Worm (Caenorhabditis elegans): ENCODE results near the gene Y94H6A.7.

The Y94H6A.7 gene

DNA sequence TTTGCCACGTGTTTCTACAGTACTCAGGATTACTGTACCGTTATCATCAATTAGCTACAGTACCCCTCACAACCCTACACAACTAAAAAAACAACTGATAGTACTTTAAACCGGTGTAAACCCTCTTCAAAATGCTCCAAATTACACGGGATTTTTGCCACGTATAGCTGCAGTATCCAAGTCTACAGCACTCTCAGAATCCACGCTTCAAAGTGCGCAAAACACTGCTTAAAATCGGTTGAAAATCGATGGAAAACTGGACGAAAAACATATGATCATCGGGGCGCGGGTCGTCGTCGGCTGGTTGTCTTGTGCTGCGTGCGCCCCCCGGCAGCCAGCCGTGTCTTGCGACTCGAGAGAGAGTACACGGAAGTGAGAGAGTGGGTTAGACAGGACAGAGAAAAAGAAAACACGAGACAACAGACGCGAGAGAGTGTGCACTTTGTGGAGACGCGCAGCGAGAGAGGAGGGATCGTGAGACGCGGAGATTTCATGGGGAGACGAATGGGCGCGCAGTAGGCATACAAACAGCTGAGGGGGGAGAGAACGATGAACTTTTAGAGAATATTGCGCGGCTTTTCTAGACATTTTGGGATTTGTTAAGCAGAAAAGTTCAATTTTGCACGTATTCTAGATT lies 7.9 kb downstream of the Y94H6A.7 start (continued):
- peak; percentile 76 for TF ChIP-seq mcd-1 (GFP tag; IDR thresholded peaks at IDR 0.05)
- TF ChIP-seq akir-1 (GFP tag; optimal IDR thresholded peaks at IDR 0.05): peak; percentile 38
- no peak for TF ChIP-seq rpc-1 (optimal IDR thresholded peaks at IDR 0.05)
- TF ChIP-seq rpc-1 (tag; optimal IDR thresholded peaks at IDR 0.05): no peak
- TF ChIP-seq madf-8 (GFP tag; conservative IDR thresholded peaks at IDR 0.05): no peak
- no peak for TF ChIP-seq dpff-1 (tag; optimal IDR thresholded peaks at IDR 0.05)
- TF ChIP-seq B0035.1 (tag; optimal IDR thresholded peaks at IDR 0.05): no peak
- no peak for TF ChIP-seq F23B12.7 (tag; optimal IDR thresholded peaks at IDR 0.05; ENCODE audit: insufficient read depth)
- TF ChIP-seq F33H1.4 (GFP tag; IDR thresholded peaks at IDR 0.05): no peak
- TF ChIP-seq nfya-1 (tag; optimal IDR thresholded peaks at IDR 0.05; ENCODE audit: borderline replicate concordance, insufficient read depth): no peak
- no peak for TF ChIP-seq attf-6 (GFP tag; IDR thresholded peaks at IDR 0.05)
- TF ChIP-seq fkh-3 (tag; optimal IDR thresholded peaks at IDR 0.05): no peak
- no peak for TF ChIP-seq ztf-25 (GFP tag; IDR thresholded peaks at IDR 0.05)
- TF ChIP-seq ama-1 (optimal IDR thresholded peaks at IDR 0.05): peak; percentile 1
- TF ChIP-seq ama-1 (GFP tag; optimal IDR thresholded peaks at IDR 0.05): no peak
- TF ChIP-seq ztf-28 (GFP tag; IDR thresholded peaks at IDR 0.05): no peak
- TF ChIP-seq F37B4.10 (GFP tag; IDR thresholded peaks at IDR 0.05): no peak
- TF ChIP-seq ceh-27 (GFP tag; optimal IDR thresholded peaks at IDR 0.05): peak; percentile 82
- no peak for TF ChIP-seq efl-1 (GFP tag; optimal IDR thresholded peaks at IDR 0.05)
- TF ChIP-seq ceh-100 (GFP tag; IDR thresholded peaks at IDR 0.05): no peak
- TF ChIP-seq lir-1 (GFP tag; conservative IDR thresholded peaks at IDR 0.05): no peak
- no peak for TF ChIP-seq B0019.2 (GFP tag; conservative IDR thresholded peaks at IDR 0.05)
- TF ChIP-seq zfh-2 (GFP tag; conservative IDR thresholded peaks at IDR 0.05): peak; percentile 98
- TF ChIP-seq bed-2 (GFP tag; IDR thresholded peaks at IDR 0.05): no peak
- TF ChIP-seq Y95B8A.8 (GFP tag; IDR thresholded peaks at IDR 0.05): 0 out of 2 replicates have a peak, but pooled peaks have one; percentile 59
- TF ChIP-seq chd-7 (tag; optimal IDR thresholded peaks at IDR 0.05): peak; percentile 71
- TF ChIP-seq unc-62 (GFP tag; optimal IDR thresholded peaks at IDR 0.05): no peak
- no peak for TF ChIP-seq Y53F4B.3 (GFP tag; IDR thresholded peaks at IDR 0.05)
- no peak for TF ChIP-seq snpc-1.3 (tag; optimal IDR thresholded peaks at IDR 0.05; ENCODE audit: insufficient read depth)
- TF ChIP-seq aptf-3 (GFP tag; IDR thresholded peaks at IDR 0.05): no peak
- no peak for TF ChIP-seq ceh-79 (tag; optimal IDR thresholded peaks at IDR 0.05)
- peak; percentile 66; the same call in 1 of the 2 replicates for TF ChIP-seq C06A6.2 (GFP tag; conservative IDR thresholded peaks at IDR 0.05)

DNA sequence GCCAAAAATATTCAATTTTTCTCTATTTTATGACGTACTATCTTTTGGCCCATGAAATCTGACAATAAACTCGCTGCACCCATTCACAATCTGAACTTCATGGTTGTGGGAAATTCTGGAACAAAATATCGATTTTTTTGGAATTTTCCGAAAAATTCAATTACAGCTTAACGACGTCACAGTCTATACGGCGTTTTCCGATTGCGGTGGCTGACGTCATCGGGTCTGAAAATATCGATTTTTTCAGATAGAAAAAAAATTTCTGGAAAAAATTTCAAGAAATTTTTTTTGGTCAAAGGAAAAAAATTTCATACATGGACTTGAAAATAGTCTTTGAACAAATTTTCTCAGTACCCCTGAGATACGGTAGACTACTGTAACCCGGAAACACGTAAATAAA lies 9.4 kb downstream of the Y94H6A.7 start, which contains the start of gene ubc-8:
ubc-8 (minus strand) TSS at position 227 of the 400 bp plus-strand sequence.
- TF ChIP-seq madf-6 (GFP tag; IDR thresholded peaks at IDR 0.05): no peak

DNA sequence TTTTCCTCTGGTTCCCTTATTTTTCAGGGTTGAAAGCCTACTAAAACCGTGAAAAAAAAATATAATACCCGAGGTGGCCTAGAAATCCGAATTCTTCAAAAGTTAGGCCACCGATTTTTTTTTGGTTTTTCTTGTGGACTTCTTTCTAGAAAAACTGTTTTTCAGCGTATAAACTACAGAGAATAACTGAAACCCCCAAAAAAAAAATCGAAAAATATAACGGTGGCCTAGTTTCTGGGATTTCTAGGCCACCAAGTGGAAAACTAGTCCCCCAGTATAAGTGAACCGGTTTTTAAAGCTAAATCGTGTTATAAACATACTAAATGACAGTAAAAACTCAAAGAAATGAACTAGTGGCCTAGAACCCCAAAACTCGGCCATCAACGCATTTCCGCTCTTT lies 10.7 kb downstream of the Y94H6A.7 start:
- TF ChIP-seq madf-10 (tag; optimal IDR thresholded peaks at IDR 0.05) (no peak), somi-1 (GFP tag; optimal IDR thresholded peaks at IDR 0.05) (no peak), Y53G8AR.9 (GFP tag; conservative IDR thresholded peaks at IDR 0.05) (no peak), ceh-79 (tag; optimal IDR thresholded peaks at IDR 0.05) (no peak), mcd-1 (GFP tag; IDR thresholded peaks at IDR 0.05) (no peak), F22D6.2 (tag; optimal IDR thresholded peaks at IDR 0.05) (no peak), F55B11.4 (tag; optimal IDR thresholded peaks at IDR 0.05; ENCODE audit: borderline replicate concordance, insufficient read depth) (no peak), aptf-2 (GFP tag; conservative IDR thresholded peaks at IDR 0.05) (no peak), bed-2 (GFP tag; IDR thresholded peaks at IDR 0.05) (no peak), tbx-9 (tag; optimal IDR thresholded peaks at IDR 0.05; ENCODE audit: borderline replicate concordance) (no peak), B0336.3 (GFP tag; IDR thresholded peaks at IDR 0.05) (no peak), ceh-91 (GFP tag; IDR thresholded peaks at IDR 0.05) (no peak), ceh-40 (GFP tag; IDR thresholded peaks at IDR 0.05) (no peak), F23B12.7 (tag; optimal IDR thresholded peaks at IDR 0.05; ENCODE audit: insufficient read depth) (no peak), K11D2.4 (GFP tag; IDR thresholded peaks at IDR 0.05) (no peak), pbrm-1 (GFP tag; IDR thresholded peaks at IDR 0.05) (no peak)
